Worm (Caenorhabditis elegans): ENCODE data around the gene cgef-1.

- no peak for TF ChIP-seq npax-4 (tag; optimal IDR thresholded peaks at IDR 0.05)
- TF ChIP-seq unc-3 (GFP tag; conservative IDR thresholded peaks at IDR 0.05), result no peak
- no peak for TF ChIP-seq unc-3 (tag; optimal IDR thresholded peaks at IDR 0.05)
- TF ChIP-seq C38D4.7 (GFP tag; optimal IDR thresholded peaks at IDR 0.05), result no peak
Observed at ce11 chrX:2843508-2843907, 71.7 kb downstream of the cgef-1 start.

Measured in whole organism, late embryonic.